Fruit fly (Drosophila melanogaster): ENCODE measurements around the gene Tengl2.

The Tengl2 gene

dm6 chr2L:2221649-2222150 lies 17.5 kb downstream of the Tengl2 start (continued):
- TF ChIP-seq ara (GFP tag; IDR thresholded peaks at IDR 0.05) = peak; percentile 97
- peak; percentile 17 for TF ChIP-seq BEAF-32 (GFP tag; optimal IDR thresholded peaks at IDR 0.05)
- peak; percentile 93 for TF ChIP-seq sim (GFP tag; IDR thresholded peaks at IDR 0.05)
- TF ChIP-seq CG2712 (tag; optimal IDR thresholded peaks at IDR 0.05) = peak; percentile 96
- peak; percentile 87 for TF ChIP-seq CG15696 (tag; optimal IDR thresholded peaks at IDR 0.05)
- TF ChIP-seq crol (GFP tag; IDR thresholded peaks at IDR 0.05) = peak; percentile 70
- TF ChIP-seq CG33213 (GFP tag; optimal IDR thresholded peaks at IDR 0.05) = peak; percentile 87
- TF ChIP-seq Xrp1 (GFP tag; IDR thresholded peaks at IDR 0.05) = peak; percentile 98
- TF ChIP-seq disco-r (GFP tag; optimal IDR thresholded peaks at IDR 0.05) = peak; percentile 96
- TF ChIP-seq mam (GFP tag; optimal IDR thresholded peaks at IDR 0.05) = peak; percentile 96
- peak; percentile 95 for TF ChIP-seq HHEX (GFP tag; optimal IDR thresholded peaks at IDR 0.05)
- TF ChIP-seq sens-2 (GFP tag; IDR thresholded peaks at IDR 0.05) = peak; percentile 96
- TF ChIP-seq ham (GFP tag; IDR thresholded peaks at IDR 0.05) = peak; percentile 96
- peak; percentile 97 for TF ChIP-seq Chrac-16 (GFP tag; optimal IDR thresholded peaks at IDR 0.05)
- peak; percentile 99 for TF ChIP-seq CG2120 (GFP tag; optimal IDR thresholded peaks at IDR 0.05)
- peak; percentile 88 for TF ChIP-seq pb (GFP tag; optimal IDR thresholded peaks at IDR 0.05)
- peak; percentile 91 for TF ChIP-seq cwo (GFP tag; optimal IDR thresholded peaks at IDR 0.05)
- TF ChIP-seq CG2129 (GFP tag; IDR thresholded peaks at IDR 0.05; ENCODE audit: partially characterized antibody) = no peak
- peak; percentile 95 for TF ChIP-seq zfh2 (GFP tag; optimal IDR thresholded peaks at IDR 0.05)
- TF ChIP-seq CG12769 (tag; optimal IDR thresholded peaks at IDR 0.05) = peak; percentile 99
- peak; percentile 95 to 97 for TF ChIP-seq dpn (GFP tag; optimal IDR thresholded peaks at IDR 0.05)
- peak; percentile 69 for TF ChIP-seq CG7271 (tag; optimal IDR thresholded peaks at IDR 0.05)
- peak; percentile 96 for TF ChIP-seq H15 (GFP tag; IDR thresholded peaks at IDR 0.05)
- TF ChIP-seq Optix (GFP tag; IDR thresholded peaks at IDR 0.05) = peak; percentile 92
- peak; percentile 99 for TF ChIP-seq CG32532 (GFP tag; IDR thresholded peaks at IDR 0.05)
- TF ChIP-seq CG6654 (GFP tag; optimal IDR thresholded peaks at IDR 0.05) = peak; percentile 81
- peak; percentile 97 for TF ChIP-seq lab (GFP tag; optimal IDR thresholded peaks at IDR 0.05)
- TF ChIP-seq maf-S (GFP tag; optimal IDR thresholded peaks at IDR 0.05) = peak; percentile 94
- TF ChIP-seq Sox100B (GFP tag; optimal IDR thresholded peaks at IDR 0.05) = peak; percentile 95
- TF ChIP-seq br (optimal IDR thresholded peaks at IDR 0.05) = no peak
- TF ChIP-seq Gsc (GFP tag; IDR thresholded peaks at IDR 0.05) = peak; percentile 81; the same call in 1 of the 2 replicates
- peak; percentile 95 for TF ChIP-seq CG12236 (GFP tag; optimal IDR thresholded peaks at IDR 0.05)
- TF ChIP-seq en (GFP tag; optimal IDR thresholded peaks at IDR 0.05) = peak; percentile 90
- peak; percentile 67; the same call in 1 of the 2 replicates for TF ChIP-seq Dip2 (GFP tag; IDR thresholded peaks at IDR 0.05)
- TF ChIP-seq Ets97D (GFP tag; optimal IDR thresholded peaks at IDR 0.05) = peak; percentile 85
- TF ChIP-seq Camta (GFP tag; optimal IDR thresholded peaks at IDR 0.05) = peak; percentile 93
- TF ChIP-seq h (optimal IDR thresholded peaks at IDR 0.05) = no peak
- TF ChIP-seq Mes4 (GFP tag; optimal IDR thresholded peaks at IDR 0.05) = peak; percentile 88
- peak; percentile 75 for TF ChIP-seq CG8359 (GFP tag; optimal IDR thresholded peaks at IDR 0.05; ENCODE audit: borderline replicate concordance)
- TF ChIP-seq corto (GFP tag; optimal IDR thresholded peaks at IDR 0.05) = peak; percentile 95
- peak; percentile 81 for TF ChIP-seq Elba2 (GFP tag; optimal IDR thresholded peaks at IDR 0.05)
- TF ChIP-seq ind (GFP tag; optimal IDR thresholded peaks at IDR 0.05) = peak; percentile 94
- no peak for TF ChIP-seq tna (GFP tag; IDR thresholded peaks at IDR 0.05; ENCODE audit: partially characterized antibody)
- TF ChIP-seq CG1603 (tag; optimal IDR thresholded peaks at IDR 0.05) = peak; percentile 96
- TF ChIP-seq gcm2 (GFP tag; optimal IDR thresholded peaks at IDR 0.05) = peak; percentile 85
- no peak for TF ChIP-seq pfk (GFP tag; optimal IDR thresholded peaks at IDR 0.05)
- peak; percentile 92 for TF ChIP-seq CG11723 (GFP tag; optimal IDR thresholded peaks at IDR 0.05)
- TF ChIP-seq ttk (GFP tag; IDR thresholded peaks at IDR 0.05) = peak; percentile 98
- peak; percentile 98 for TF ChIP-seq HmgZ (tag; optimal IDR thresholded peaks at IDR 0.05)
- peak; percentile 10 for TF ChIP-seq Dp (GFP tag; optimal IDR thresholded peaks at IDR 0.05)
- TF ChIP-seq cato (GFP tag; optimal IDR thresholded peaks at IDR 0.05; ENCODE audit: borderline replicate concordance) = peak; percentile 92
